Fruit fly (Drosophila melanogaster) Kc167 (cell line): ENCODE measurements around the gene yellow-e.

Experiments
- insv ChIP-seq: fragments of >200 bp; optimal IDR thresholded peaks from 3 replicates; lab custom pipeline; 2018; ENCODE audit warnings: missing external identifiers
- ttk ChIP-seq: sonication (Bioruptor generic); optimal IDR thresholded peaks from 2 replicates; lab custom pipeline; 2017; ENCODE audit warnings: missing external identifiers

- TF ChIP-seq insv (lab: Kevin White, UChicago) = no peak
- TF ChIP-seq ttk (lab: Kevin White, UChicago) = no peak
Observed at dm6 chr3R:13388160-13388870, 26.8 kb downstream of the yellow-e start, which contains the start of gene CG9799.
